Worm (Caenorhabditis elegans): Measurements from ENCODE around the gene scpl-4.

The scpl-4 gene

ce11 chrV:10592479-10592878 lies 6.4 kb upstream of the scpl-4 start, which contains the start of gene T21C9.9:
Gene T21C9.9 (minus strand): TSS chrV:10592579.
- no peak for TF ChIP-seq aly-2 (tag; optimal IDR thresholded peaks at IDR 0.05)
- no peak for TF ChIP-seq lin-15B (tag; optimal IDR thresholded peaks at IDR 0.05)

ce11 chrV:10594810-10595209 lies 4.1 kb upstream of the scpl-4 start, which contains the start of gene T21C9.11:
Gene T21C9.11 (minus strand): TSS chrV:10594910.
- no peak for TF ChIP-seq saeg-2 (GFP tag; IDR thresholded peaks at IDR 0.05)
- no peak for TF ChIP-seq Y5F2A.4 (GFP tag; optimal IDR thresholded peaks at IDR 0.05)
- TF ChIP-seq fos-1 (tag; optimal IDR thresholded peaks at IDR 0.05) = no peak
- TF ChIP-seq lsy-2 (tag; optimal IDR thresholded peaks at IDR 0.05) = no peak
- no peak for TF ChIP-seq D1046.2 (GFP tag; IDR thresholded peaks at IDR 0.05)
- no peak for TF ChIP-seq dve-1 (tag; optimal IDR thresholded peaks at IDR 0.05; ENCODE audit: insufficient read depth)
- TF ChIP-seq zfp-2 (tag; optimal IDR thresholded peaks at IDR 0.05) = no peak
- no peak for TF ChIP-seq hlh-30 (tag; optimal IDR thresholded peaks at IDR 0.05; ENCODE audit: insufficient read depth)
- no peak for TF ChIP-seq pha-4 (GFP tag; IDR thresholded peaks at IDR 0.05)
- TF ChIP-seq pha-4 (tag; optimal IDR thresholded peaks at IDR 0.05) = no peak
- TF ChIP-seq lin-1 (GFP tag; IDR thresholded peaks at IDR 0.05) = no peak

ce11 chrV:10597234-10597633 lies 1.7 kb upstream of the scpl-4 start, which contains the start of gene T21C9.13:
Gene T21C9.13 (plus strand): TSS chrV:10597266.
- TF ChIP-seq ceh-20 (GFP tag; IDR thresholded peaks at IDR 0.05) (no peak), snpc-1.2 (GFP tag; IDR thresholded peaks at IDR 0.05) (no peak), lin-38 (GFP tag; IDR thresholded peaks at IDR 0.05) (no peak), snpc-4 (tag; optimal IDR thresholded peaks at IDR 0.05) (no peak), Y5F2A.4 (GFP tag; optimal IDR thresholded peaks at IDR 0.05) (no peak), unc-62 (GFP tag; optimal IDR thresholded peaks at IDR 0.05 in 1 of 2) (no peak), unc-62 (tag; optimal IDR thresholded peaks at IDR 0.05) (no peak), zfp-3 (GFP tag; conservative IDR thresholded peaks at IDR 0.05) (no peak), hmg-1.1 (GFP tag; IDR thresholded peaks at IDR 0.05) (no peak), daf-19 (GFP tag; conservative IDR thresholded peaks at IDR 0.05) (no peak)

- TF ChIP-seq fkh-10 (GFP tag; optimal IDR thresholded peaks at IDR 0.05) (no peak), vab-7 (GFP tag; IDR thresholded peaks at IDR 0.05) (no peak), F26F4.8 (GFP tag; conservative IDR thresholded peaks at IDR 0.05) (no peak), ceh-62 (tag; optimal IDR thresholded peaks at IDR 0.05) (no peak), daf-16 (GFP tag; optimal IDR thresholded peaks at IDR 0.05) (no peak), daf-16 (tag; optimal IDR thresholded peaks at IDR 0.05) (peak; percentile 4), T26A8.4 (GFP tag; IDR thresholded peaks at IDR 0.05) (no peak), mxl-2 (GFP tag; conservative IDR thresholded peaks at IDR 0.05) (no peak), ZK546.5 (tag; optimal IDR thresholded peaks at IDR 0.05) (no peak), sdz-12 (GFP tag; optimal IDR thresholded peaks at IDR 0.05) (no peak), nhr-111 (GFP tag; optimal IDR thresholded peaks at IDR 0.05) (no peak), tag-97 (GFP tag; IDR thresholded peaks at IDR 0.05) (no peak), aha-1 (tag) (peak; percentile 96), nhr-11 (tag; optimal IDR thresholded peaks at IDR 0.05) (no peak), F37D6.2 (tag; optimal IDR thresholded peaks at IDR 0.05) (no peak)
Observed at ce11 chrV:10602051-10602937, 3.4 kb downstream of the scpl-4 start, which contains the start of gene H27A22.1. Gene H27A22.1 (plus strand): TSS chrV:10602555.
